Worm (Caenorhabditis elegans): ENCODE data around the gene vglu-3.

ce11 chrIII:10335086-10335485 lies 34.9 kb downstream of the vglu-3 start, which contains the start of gene ced-9:
- TF ChIP-seq lin-13 (tag; optimal IDR thresholded peaks at IDR 0.05) (no peak), nhr-28 (tag; optimal IDR thresholded peaks at IDR 0.05) (no peak), elt-3 (tag; optimal IDR thresholded peaks at IDR 0.05) (no peak), hlh-1 (tag; optimal IDR thresholded peaks at IDR 0.05) (no peak), elt-1 (tag; optimal IDR thresholded peaks at IDR 0.05; ENCODE audit: borderline replicate concordance, insufficient read depth) (no peak), pha-4 (tag; optimal IDR thresholded peaks at IDR 0.05) (no peak), nhr-237 (tag; optimal IDR thresholded peaks at IDR 0.05) (no peak), snpc-4 (tag; optimal IDR thresholded peaks at IDR 0.05) (no peak), unc-62 (GFP tag; optimal IDR thresholded peaks at IDR 0.05) (no peak), mab-5 (tag; optimal IDR thresholded peaks at IDR 0.05) (no peak), unc-39 (tag; optimal IDR thresholded peaks at IDR 0.05) (no peak), blmp-1 (tag; optimal IDR thresholded peaks at IDR 0.05) (no peak)

Data from whole organism, mixed stage, embryonic.